Fruit fly (Drosophila melanogaster): Measurements from ENCODE around the gene CG34448.

Gene CG34448

DNA sequence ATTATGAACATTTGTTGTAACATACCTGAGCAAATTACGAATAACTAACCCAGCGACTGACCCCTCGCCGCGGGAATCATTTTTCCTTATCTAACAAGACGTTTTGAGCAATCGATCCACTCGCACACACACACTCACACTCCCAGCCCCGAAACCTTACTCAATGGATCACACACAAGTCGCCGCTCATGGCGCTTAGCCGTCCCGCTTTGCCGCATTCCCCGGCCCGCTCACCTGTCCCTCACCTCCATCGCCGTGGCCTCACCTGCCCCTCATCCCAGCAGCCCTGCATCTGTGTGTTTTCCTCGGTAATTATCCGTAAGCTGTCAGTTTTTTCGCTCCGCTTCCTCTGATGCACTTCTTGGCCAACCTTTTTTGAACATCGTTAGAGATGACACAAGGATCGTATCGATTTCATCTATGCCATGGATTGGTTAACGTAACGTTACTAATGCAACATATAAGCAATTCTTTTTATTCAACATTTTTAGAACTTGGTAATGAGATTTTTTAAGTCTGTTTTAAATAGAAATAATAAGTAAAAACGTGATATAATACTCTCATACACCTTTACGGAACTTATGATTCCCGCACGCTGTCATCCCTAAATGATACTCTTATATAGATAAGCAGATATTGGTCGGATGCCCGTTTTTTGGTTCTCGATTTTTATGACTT lies 43.7 kb upstream of the CG34448 start (continued):
- no peak for TF ChIP-seq CG9215 (GFP tag; IDR thresholded peaks at IDR 0.05)
- peak; percentile 2 for TF ChIP-seq grau (tag; optimal IDR thresholded peaks at IDR 0.05)
- TF ChIP-seq crol (GFP tag; IDR thresholded peaks at IDR 0.05) = peak; percentile 98
- TF ChIP-seq kah (GFP tag; optimal IDR thresholded peaks at IDR 0.05) = no peak
- TF ChIP-seq CG12391 (tag; optimal IDR thresholded peaks at IDR 0.05) = peak; percentile 20
- 0 out of 2 replicates have a peak, but pooled peaks have one; percentile 20 for TF ChIP-seq NFAT (GFP tag; IDR thresholded peaks at IDR 0.05)
- TF ChIP-seq CG15601 (tag; optimal IDR thresholded peaks at IDR 0.05) = no peak
- TF ChIP-seq gsb-n (tag; optimal IDR thresholded peaks at IDR 0.05) = peak; percentile 9
- no peak for TF ChIP-seq wek (GFP tag; optimal IDR thresholded peaks at IDR 0.05)
- TF ChIP-seq CG3847 (GFP tag; IDR thresholded peaks at IDR 0.05) = no peak
- TF ChIP-seq Asciz (GFP tag; optimal IDR thresholded peaks at IDR 0.05) = no peak
- no peak for TF ChIP-seq CG3163 (GFP tag; optimal IDR thresholded peaks at IDR 0.05)
- peak; percentile 69; the same call in 2 of the 3 replicates for TF ChIP-seq CG2199 (GFP tag; IDR thresholded peaks at IDR 0.05)
- no peak for TF ChIP-seq maf-S (GFP tag; optimal IDR thresholded peaks at IDR 0.05)
- no peak for TF ChIP-seq Blimp-1 (GFP tag; optimal IDR thresholded peaks at IDR 0.05)
- no peak for TF ChIP-seq CG7987 (GFP tag; optimal IDR thresholded peaks at IDR 0.05)
- no peak for TF ChIP-seq sqz (GFP tag; optimal IDR thresholded peaks at IDR 0.05)
- no peak for TF ChIP-seq gem (tag; optimal IDR thresholded peaks at IDR 0.05)
- TF ChIP-seq NK7.1 (GFP tag; optimal IDR thresholded peaks at IDR 0.05) = no peak
- TF ChIP-seq CG10147 (GFP tag; optimal IDR thresholded peaks at IDR 0.05) = no peak
- peak; percentile 74 for TF ChIP-seq CG15696 (tag; optimal IDR thresholded peaks at IDR 0.05)
- TF ChIP-seq fd102C (GFP tag; optimal IDR thresholded peaks at IDR 0.05) = peak; percentile 16
- no peak for TF ChIP-seq CG11696 (GFP tag; IDR thresholded peaks at IDR 0.05)
- TF ChIP-seq CG6854 (GFP tag; optimal IDR thresholded peaks at IDR 0.05) = no peak
- no peak for TF ChIP-seq Xbp1 (GFP tag; optimal IDR thresholded peaks at IDR 0.05)
- TF ChIP-seq Dll (GFP tag; IDR thresholded peaks at IDR 0.05; ENCODE audit: partially characterized antibody) = peak; percentile 64; the same call in 3 of the 4 replicates
- peak; percentile 34; the same call in 1 of the 3 replicates for TF ChIP-seq row (GFP tag; IDR thresholded peaks at IDR 0.05)
- peak in 1 of 3 experiments; percentile 55 for TF ChIP-seq lola (GFP tag; optimal IDR thresholded peaks at IDR 0.05)
- TF ChIP-seq BEAF-32 (GFP tag; optimal IDR thresholded peaks at IDR 0.05) = peak; percentile 56
- no peak for TF ChIP-seq prd (optimal IDR thresholded peaks at IDR 0.05)
- peak; percentile 9; the same call in 1 of the 3 replicates for TF ChIP-seq prd (GFP tag; IDR thresholded peaks at IDR 0.05)
- TF ChIP-seq CG2712 (tag; optimal IDR thresholded peaks at IDR 0.05) = peak; percentile 58
- no peak for TF ChIP-seq Taf1 (GFP tag; IDR thresholded peaks at IDR 0.05)
- TF ChIP-seq hbn (GFP tag; IDR thresholded peaks at IDR 0.05; ENCODE audit: partially characterized antibody) = 0 out of 2 replicates have a peak, but pooled peaks have one; percentile 24
- peak; percentile 28 for TF ChIP-seq Sry-δ (GFP tag; optimal IDR thresholded peaks at IDR 0.05)
- TF ChIP-seq Xrp1 (GFP tag; IDR thresholded peaks at IDR 0.05) = peak; percentile 23
- TF ChIP-seq CG9727 (GFP tag; optimal IDR thresholded peaks at IDR 0.05) = peak; percentile 17
- no peak for TF ChIP-seq CG14441 (GFP tag; IDR thresholded peaks at IDR 0.05)
- TF ChIP-seq ci (GFP tag; IDR thresholded peaks at IDR 0.05) = 0 out of 3 replicates have a peak, but pooled peaks have one; percentile 48

DNA sequence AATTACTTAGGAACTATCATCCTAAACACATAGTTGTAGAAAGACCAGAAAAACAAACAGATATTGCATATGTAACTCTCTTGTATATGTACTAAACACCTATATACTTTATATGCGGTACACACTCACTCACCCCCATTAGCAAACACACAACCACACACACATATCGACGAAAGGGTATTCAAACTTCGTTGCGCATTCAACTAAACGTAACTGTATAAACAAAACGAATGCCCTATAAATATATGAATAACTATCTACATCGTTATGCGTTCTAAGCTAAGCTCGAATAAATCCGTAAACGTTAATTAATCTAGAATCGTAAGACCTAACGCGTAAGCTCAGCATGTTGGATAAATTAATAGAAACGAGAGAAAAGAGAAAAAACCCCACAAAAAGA lies 41.5 kb upstream of the CG34448 start:
- TF ChIP-seq CG10209 (GFP tag; optimal IDR thresholded peaks at IDR 0.05) (no peak), D19A (tag; optimal IDR thresholded peaks at IDR 0.05) (peak; percentile 90), dpn (GFP tag; optimal IDR thresholded peaks at IDR 0.05) (no peak), Hr78 (GFP tag; optimal IDR thresholded peaks at IDR 0.05) (no peak), vvl (GFP tag; IDR thresholded peaks at IDR 0.05) (no peak), Hr3 (GFP tag; optimal IDR thresholded peaks at IDR 0.05) (no peak), cwo (GFP tag; optimal IDR thresholded peaks at IDR 0.05) (no peak), NC2β (GFP tag; optimal IDR thresholded peaks at IDR 0.05) (no peak), h (optimal IDR thresholded peaks at IDR 0.05) (no peak), sens (GFP tag) (peak; percentile 50), zen (tag; optimal IDR thresholded peaks at IDR 0.05) (peak; percentile 19), CG16863 (GFP tag; optimal IDR thresholded peaks at IDR 0.05) (no peak)
